Worm (Caenorhabditis elegans) whole organism, L4/young adult: ENCODE data around the gene F26F2.11.
A peak's percentile ranks its signal among the peaks of the same experiment; 100 is the strongest.
"Not testable (repeated sequence)": the region's sequence is repeated elsewhere in the genome, so short reads cannot be mapped to it uniquely, and the experiment has no call there.

Experiments used
- W03F9.2 ChIP-seq: fragments of 150-350 bp; optimal IDR thresholded peaks from 2 replicates; lab custom pipeline; 2014; ENCODE audit warnings: missing biosample characterization, missing genetic modification characterization
- dao-5 ChIP-seq: sonication (generic microtip); optimal IDR thresholded peaks from 2 replicates; lab custom pipeline; 2016; ENCODE audit warnings: missing genotype, missing genetic modification characterization, moderate library complexity, missing compliant biosample characterization
- him-1 ChIP-seq: sonication (generic microtip); optimal IDR thresholded peaks from 2 replicates; lab custom pipeline; 2016; ENCODE audit warnings: missing genotype, missing genetic modification reagents, missing genetic modification characterization, missing compliant biosample characterization

F26F2.11 gene

DNA sequence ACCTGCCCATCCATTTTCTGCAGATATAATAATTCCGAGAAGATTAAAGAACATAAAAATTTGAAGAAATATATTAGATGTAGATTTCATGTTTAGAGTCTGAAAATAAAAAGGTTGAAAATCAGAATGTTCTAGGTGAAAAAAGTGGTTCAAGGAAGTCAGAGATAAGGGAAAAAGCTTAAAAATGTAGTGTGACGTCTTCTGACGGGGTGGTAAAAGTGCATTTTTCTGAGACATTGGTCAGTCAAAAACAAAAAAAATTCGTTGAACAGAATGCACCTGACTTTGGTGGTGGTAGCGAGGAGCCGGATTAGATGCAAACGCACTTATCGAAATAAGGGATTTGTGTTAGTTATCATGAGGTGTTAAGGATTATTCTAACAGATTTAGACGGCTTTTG is 11.1 kb upstream of the F26F2.11 start, which contains the start of gene F46B3.23:
F46B3.23 (minus strand) TSS at position 101 of the 400 bp plus-strand sequence.
- TF ChIP-seq W03F9.2 (no peak), him-1 (tag; lab: Kevin White, UChicago) (no peak), dao-5 (tag; lab: Kevin White, UChicago) (no peak)

DNA sequence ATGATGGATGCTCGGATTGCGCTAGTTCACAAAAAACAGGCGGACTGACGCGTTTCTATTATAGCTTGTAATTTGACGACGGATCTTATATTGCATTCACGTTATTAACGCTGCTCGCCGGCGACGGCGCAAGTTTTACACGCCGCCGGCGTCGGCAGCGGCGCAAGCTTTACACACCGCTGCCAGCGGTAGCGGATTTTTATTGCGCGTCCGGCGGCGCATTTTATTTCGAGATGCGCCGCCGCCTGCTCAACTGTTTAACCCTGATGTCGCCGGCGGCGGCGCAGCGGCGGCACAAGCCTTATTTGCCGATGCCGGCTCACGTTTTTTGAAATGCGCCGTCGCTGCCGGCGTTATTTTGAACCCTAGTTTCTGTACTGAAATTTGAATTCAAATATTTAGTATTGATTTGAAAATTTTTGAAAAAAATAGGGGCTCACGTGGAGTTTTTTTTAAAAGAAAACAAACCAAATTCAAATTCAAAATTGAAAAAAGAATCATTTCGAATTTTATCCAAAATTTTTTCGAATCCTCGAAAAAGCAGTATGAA is 9.1 kb upstream of the F26F2.11 start, which contains the start of gene ttr-57:
ttr-57 (plus strand) TSS at position 500 of the 550 bp plus-strand sequence.
- no peak for TF ChIP-seq him-1 (tag; lab: Kevin White, UChicago)
- no peak for TF ChIP-seq dao-5 (tag; lab: Kevin White, UChicago)
- TF ChIP-seq W03F9.2: no peak

ce11 chrV:20603014-20603413 is 7.5 kb upstream of the F26F2.11 start, which contains the start of gene ttr-11:
ttr-11 (plus strand) TSS chrV:20603314.
- TF ChIP-seq him-1 (tag; lab: Kevin White, UChicago): no peak
- TF ChIP-seq dao-5 (tag; lab: Kevin White, UChicago): no peak
- TF ChIP-seq W03F9.2: no peak

DNA sequence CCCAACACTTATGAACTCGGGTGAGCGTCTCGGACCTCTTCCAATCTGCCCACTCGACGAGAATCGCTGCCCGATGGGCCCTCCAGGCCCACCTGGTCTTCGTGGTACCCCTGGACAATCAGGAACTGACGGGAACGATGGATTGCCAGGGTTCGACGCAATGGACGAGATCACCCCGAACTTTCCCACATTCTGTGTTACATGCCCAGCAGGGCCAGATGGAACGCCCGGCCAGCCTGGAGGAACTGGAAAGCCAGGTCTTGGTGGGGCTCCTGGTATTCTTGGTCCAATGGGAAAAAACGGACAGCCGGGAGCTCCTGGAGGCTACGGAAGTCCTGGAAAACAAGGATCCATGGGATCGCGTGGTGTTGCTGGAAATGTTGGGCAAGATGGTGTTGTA is 5.2 kb upstream of the F26F2.11 start:
- TF ChIP-seq W03F9.2 (no peak), him-1 (tag; lab: Kevin White, UChicago) (no peak), dao-5 (tag; lab: Kevin White, UChicago) (no peak)

- no peak for TF ChIP-seq him-1 (tag; lab: Kevin White, UChicago)
- TF ChIP-seq W03F9.2: no peak
- TF ChIP-seq dao-5 (tag; lab: Kevin White, UChicago): no peak
Measured at ce11 chrV:20599795-20600194, 4.2 kb upstream of the F26F2.11 start, which contains the start of gene col-163. col-163 (plus strand) TSS chrV:20600095.

ce11 chrV:20597076-20597475 is 1.5 kb upstream of the F26F2.11 start, which contains the start of gene F46B3.1:
F46B3.1 (minus strand) TSS chrV:20597176.
- TF ChIP-seq W03F9.2: no peak
- no peak for TF ChIP-seq dao-5 (tag; lab: Kevin White, UChicago)
- TF ChIP-seq him-1 (tag; lab: Kevin White, UChicago): no peak

- TF ChIP-seq him-1 (tag; lab: Kevin White, UChicago): no peak
- no peak for TF ChIP-seq W03F9.2
- no peak for TF ChIP-seq dao-5 (tag; lab: Kevin White, UChicago)
Measured at ce11 chrV:20594746-20595145, 807 bp downstream of the F26F2.11 start, which contains the start of gene F26F2.10. F26F2.10 (minus strand) TSS chrV:20594846.

DNA sequence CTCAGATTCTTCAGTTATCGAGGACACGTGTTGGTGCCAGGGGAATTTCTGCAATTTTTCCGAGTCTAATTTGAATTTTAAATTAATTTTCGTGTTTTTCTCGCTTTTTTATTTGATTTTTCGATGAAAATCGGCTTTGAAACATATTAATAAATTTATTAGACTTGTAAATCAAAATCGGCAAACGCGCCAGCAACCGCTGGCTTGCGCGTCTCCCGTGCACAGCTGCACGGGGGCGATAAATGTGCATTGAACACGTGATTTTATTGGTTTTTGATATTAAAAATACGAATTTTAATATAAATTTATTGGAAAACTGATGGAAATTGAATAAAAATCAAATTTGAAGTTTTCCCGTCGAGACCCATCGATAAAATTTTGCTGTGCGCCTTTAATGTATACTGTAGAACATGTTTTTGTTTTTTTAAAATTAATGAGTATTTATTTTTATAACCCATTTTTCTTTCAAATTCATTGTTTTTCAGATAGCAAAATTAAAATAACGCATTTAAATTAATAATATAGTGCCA is 15.0 kb downstream of the F26F2.11 start, which contains the start of gene F26F2.7:
F26F2.7 (plus strand) TSS at position 480 of the 530 bp plus-strand sequence.
- TF ChIP-seq dao-5 (tag; lab: Kevin White, UChicago) (no peak), him-1 (tag; lab: Kevin White, UChicago) (peak; percentile 1), W03F9.2 (peak; percentile 95)

DNA sequence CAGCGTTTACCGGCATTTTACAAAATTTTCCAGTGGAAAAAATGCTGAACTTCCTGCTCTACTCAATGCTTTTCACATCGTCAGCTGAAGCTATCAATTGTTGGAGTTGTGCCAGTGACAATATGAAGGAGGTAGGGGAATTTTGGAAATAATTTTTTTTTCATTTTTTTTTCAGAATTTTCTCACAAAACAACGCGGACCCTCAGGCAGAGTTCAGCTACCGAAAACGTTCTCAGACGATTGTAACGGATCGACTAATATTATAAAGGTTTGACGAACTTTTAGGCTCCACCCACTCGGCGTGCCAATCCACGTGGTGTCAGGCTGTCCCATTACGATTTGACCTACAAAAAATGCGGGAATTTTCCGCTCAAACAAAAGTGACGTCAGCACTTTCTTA is 16.0 kb downstream of the F26F2.11 start, which contains the start of gene F26F2.8:
F26F2.8 (plus strand) TSS at position 13 of the 400 bp plus-strand sequence.
- TF ChIP-seq him-1 (tag; lab: Kevin White, UChicago) (no peak), W03F9.2 (no peak), dao-5 (tag; lab: Kevin White, UChicago) (no peak)

DNA sequence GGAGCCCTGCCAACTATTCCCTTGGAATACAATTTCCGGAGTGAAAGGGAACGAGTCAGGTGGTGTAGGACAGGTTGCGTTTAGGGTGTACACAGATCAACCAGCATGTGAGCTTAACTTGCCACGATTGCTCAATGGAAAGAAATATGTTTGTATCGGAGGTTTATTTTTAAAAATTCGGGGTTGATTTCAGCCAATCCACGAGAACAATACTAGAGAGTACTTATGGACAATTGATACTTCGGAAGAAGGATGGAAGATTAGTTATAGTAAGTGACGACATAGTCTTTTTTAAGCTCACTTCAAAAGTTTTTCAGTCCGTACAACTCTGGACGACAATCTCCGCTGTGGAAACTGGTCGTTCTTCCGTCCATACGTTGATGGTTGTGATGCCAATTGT is 20.7 kb downstream of the F26F2.11 start:
- TF ChIP-seq W03F9.2 (no peak), dao-5 (tag; lab: Kevin White, UChicago) (no peak), him-1 (tag; lab: Kevin White, UChicago) (no peak)

ce11 chrV:20574314-20574713 is 21.2 kb downstream of the F26F2.11 start, which contains the start of gene clec-263:
clec-263 (plus strand) TSS chrV:20574614.
- no peak for TF ChIP-seq W03F9.2
- no peak for TF ChIP-seq him-1 (tag; lab: Kevin White, UChicago)
- TF ChIP-seq dao-5 (tag; lab: Kevin White, UChicago): no peak

DNA sequence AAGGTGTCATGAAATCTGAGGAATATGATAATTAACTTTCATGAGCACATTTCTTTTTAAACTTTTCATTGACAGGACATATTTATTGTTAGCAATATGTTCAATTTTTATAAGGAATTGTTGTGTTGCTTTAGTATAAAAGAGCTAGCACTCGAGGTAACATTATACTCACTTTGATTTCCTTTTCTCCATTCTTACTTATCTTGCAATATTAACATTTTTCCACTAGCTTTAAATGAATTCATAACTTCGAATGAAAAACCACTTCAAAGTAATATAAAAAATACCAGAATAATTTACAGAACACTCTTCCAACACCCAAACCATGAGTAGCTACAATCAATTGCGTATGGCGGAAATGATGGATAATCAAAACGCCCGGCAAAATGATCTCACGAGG is 22.2 kb downstream of the F26F2.11 start, which contains the start of gene F26F2.5:
F26F2.5 (plus strand) TSS at position 301 of the 400 bp plus-strand sequence.
- no peak for TF ChIP-seq him-1 (tag; lab: Kevin White, UChicago)
- TF ChIP-seq W03F9.2: no peak
- TF ChIP-seq dao-5 (tag; lab: Kevin White, UChicago): no peak

- TF ChIP-seq dao-5 (tag; lab: Kevin White, UChicago); W03F9.2; him-1 (tag; lab: Kevin White, UChicago): not testable (repeated sequence)
Measured at ce11 chrV:20568995-20569394, 26.6 kb downstream of the F26F2.11 start, which contains the start of gene F26F2.4. F26F2.4 (plus strand) TSS chrV:20569295.

DNA sequence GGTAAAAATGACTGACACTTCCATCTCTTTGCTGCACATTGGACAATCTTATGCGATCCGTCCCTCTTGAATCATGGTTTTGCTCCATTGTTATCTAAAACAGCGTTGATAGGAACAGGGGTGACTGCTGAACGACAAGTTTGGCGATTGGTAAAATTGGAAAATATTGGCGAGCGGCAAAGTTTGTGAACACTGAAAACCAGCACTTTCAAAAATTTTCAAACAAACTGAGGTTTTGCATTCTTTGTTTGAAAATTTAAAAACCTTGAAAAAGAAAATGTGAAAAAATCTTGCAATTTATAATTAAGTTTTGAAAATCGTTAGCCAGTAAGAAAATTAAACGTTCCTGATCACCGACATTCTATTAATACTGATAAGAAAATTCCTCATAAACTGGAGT is 29.1 kb downstream of the F26F2.11 start, which contains the start of gene F26F2.3:
F26F2.3 (minus strand) TSS at position 101 of the 400 bp plus-strand sequence.
- TF ChIP-seq W03F9.2: no peak
- TF ChIP-seq him-1 (tag; lab: Kevin White, UChicago): no peak
- no peak for TF ChIP-seq dao-5 (tag; lab: Kevin White, UChicago)
